Worm (Caenorhabditis elegans) whole organism, L1 larva: ENCODE results near the gene F15E6.5.

Source experiments
- C04F5.9 ChIP-seq: sonication (generic microtip); optimal IDR thresholded peaks from 2 replicates; lab custom pipeline; 2016; ENCODE audit warnings: missing genetic modification characterization, missing compliant biosample characterization
- C16A3.4 ChIP-seq: fragments of 150-350 bp; optimal IDR thresholded peaks from 2 replicates; lab custom pipeline; 2014; ENCODE audit warnings: missing biosample characterization, missing genetic modification characterization
- ama-1 ChIP-seq: fragments of 150-350 bp; optimal IDR thresholded peaks from 2 replicates; lab custom pipeline; 2014
- blmp-1 ChIP-seq: fragments of 150-350 bp; optimal IDR thresholded peaks from 2 replicates; lab custom pipeline; 2014; ENCODE audit warnings: missing biosample characterization, missing genetic modification characterization
- ces-1 ChIP-seq: fragments of 150-350 bp; optimal IDR thresholded peaks from 2 replicates; lab custom pipeline; 2014; ENCODE audit warnings: missing biosample characterization, missing genetic modification reagents, missing genetic modification characterization
- dsc-1 ChIP-seq: sonication (generic microtip); optimal IDR thresholded peaks from 2 replicates; lab custom pipeline; 2016; ENCODE audit warnings: mild to moderate bottlenecking, missing genetic modification characterization, missing compliant biosample characterization
- efl-1 ChIP-seq, 4 experiments: fragments of 150-350 bp; optimal IDR thresholded peaks in 3 of 4; peaks in 1 of 4; 1 replicate in 1 of 4; 2 replicates in 3 of 4; lab custom pipeline; 2014; ENCODE audit warnings: missing biosample characterization in 2 of 4, missing genetic modification characterization in 2 of 4, missing genetic modification reagents in 2 of 4
- efl-3 ChIP-seq: fragments of 200-800 bp; sonication (Bioruptor generic); optimal IDR thresholded peaks from 2 replicates; lab custom pipeline; 2018; ENCODE audit warnings: mild to moderate bottlenecking, missing genetic modification characterization, missing compliant biosample characterization
- egl-27 ChIP-seq, 2 experiments: fragments of 150-350 bp in 1 of 2; sonication (generic microtip); optimal IDR thresholded peaks; 3 replicates each; lab custom pipeline; 2017 to 2018; ENCODE audit warnings: missing biosample characterization in 2 of 2, missing genetic modification characterization in 2 of 2, missing genetic modification reagents in 2 of 2
- elt-3 ChIP-seq, 6 experiments: fragments of 150-350 bp in 1 of 6; sonication (generic microtip); optimal IDR thresholded peaks; 2 replicates each; lab custom pipeline; 2017 to 2018; ENCODE audit warnings: missing biosample characterization in 6 of 6, missing genetic modification characterization in 6 of 6, inconsistent platforms in 1 of 6
- fkh-8 ChIP-seq: sonication (generic microtip); optimal IDR thresholded peaks from 2 replicates; lab custom pipeline; 2016; ENCODE audit warnings: mild to moderate bottlenecking, missing genetic modification characterization, missing compliant biosample characterization
- fos-1 ChIP-seq: fragments of 150-350 bp; optimal IDR thresholded peaks from 2 replicates; lab custom pipeline; 2014; ENCODE audit warnings: missing biosample characterization, missing genetic modification characterization
- hpl-2 ChIP-seq: fragments of 150-350 bp; optimal IDR thresholded peaks from 2 replicates; lab custom pipeline; 2014; ENCODE audit warnings: missing biosample characterization, missing genetic modification reagents, missing genetic modification characterization
- lin-35 ChIP-seq, 2 experiments: fragments of 150-350 bp; optimal IDR thresholded peaks; 2 replicates each; lab custom pipeline; 2014; ENCODE audit warnings: missing biosample characterization in 2 of 2, missing genetic modification characterization in 2 of 2, missing genetic modification reagents in 2 of 2
- lin-39 ChIP-seq: fragments of 150-350 bp; optimal IDR thresholded peaks from 2 replicates; lab custom pipeline; 2014; ENCODE audit warnings: missing biosample characterization, missing genetic modification reagents, missing genetic modification characterization
- lir-3 ChIP-seq: sonication (generic microtip); optimal IDR thresholded peaks from 2 replicates; lab custom pipeline; 2016; ENCODE audit warnings: mild to moderate bottlenecking, missing genetic modification characterization, moderate library complexity, missing compliant biosample characterization; ENCODE audit not compliant: poor library complexity
- lsy-2 ChIP-seq, 2 experiments: fragments of 150-350 bp; optimal IDR thresholded peaks; 2 replicates each; lab custom pipeline; 2014; ENCODE audit warnings: missing biosample characterization in 2 of 2, missing genetic modification characterization in 2 of 2
- mab-9 ChIP-seq: fragments of 200-800 bp; sonication (Bioruptor generic); IDR thresholded peaks from 2 replicates; pipeline ENCODE4 v1.3.6; 2022; ENCODE audit warnings: missing genetic modification reagents, missing genetic modification characterization, missing compliant biosample characterization
- mdl-1 ChIP-seq, 2 experiments: fragments of 150-350 bp; optimal IDR thresholded peaks; 2 replicates each; lab custom pipeline; 2014 to 2017; ENCODE audit warnings: missing biosample characterization in 2 of 2, missing genetic modification characterization in 2 of 2, inconsistent platforms in 1 of 2
- mef-2 ChIP-seq: fragments of 150-350 bp; optimal IDR thresholded peaks from 2 replicates; lab custom pipeline; 2014; ENCODE audit warnings: missing biosample characterization, missing genetic modification characterization
- nhr-19 ChIP-seq: fragments of 200-800 bp; sonication (Bioruptor generic); conservative IDR thresholded peaks from 2 replicates; pipeline ENCODE4 v1.3.6; 2022; ENCODE audit warnings: missing genetic modification characterization, missing compliant biosample characterization
- nhr-20 ChIP-seq: sonication (generic microtip); optimal IDR thresholded peaks from 2 replicates; lab custom pipeline; 2016; ENCODE audit warnings: mild to moderate bottlenecking, missing genetic modification characterization, missing compliant biosample characterization
- nhr-237 ChIP-seq: fragments of 150-350 bp; optimal IDR thresholded peaks from 2 replicates; lab custom pipeline; 2014; ENCODE audit warnings: missing biosample characterization, missing genetic modification characterization
- nhr-71 ChIP-seq: sonication (generic microtip); optimal IDR thresholded peaks from 2 replicates; lab custom pipeline; 2016; ENCODE audit warnings: mild to moderate bottlenecking, missing genetic modification characterization, moderate library complexity, missing compliant biosample characterization
- nhr-76 ChIP-seq: sonication (generic microtip); optimal IDR thresholded peaks from 2 replicates; lab custom pipeline; 2017; ENCODE audit warnings: missing biosample characterization, missing genetic modification characterization
- nhr-77 ChIP-seq: fragments of 150-350 bp; optimal IDR thresholded peaks from 2 replicates; lab custom pipeline; 2014; ENCODE audit warnings: missing biosample characterization, missing genetic modification characterization
- nhr-84 ChIP-seq: sonication (generic microtip); optimal IDR thresholded peaks from 2 replicates; lab custom pipeline; 2017; ENCODE audit warnings: missing biosample characterization, missing genetic modification characterization
- nhr-85 ChIP-seq: sonication (generic microtip); peaks from one replicate; lab custom pipeline; 2016; ENCODE audit warnings: missing genetic modification characterization, inconsistent platforms, missing compliant biosample characterization
- nhr-90 ChIP-seq: sonication (generic microtip); optimal IDR thresholded peaks from 2 replicates; lab custom pipeline; 2016; ENCODE audit warnings: mild to moderate bottlenecking, missing genetic modification characterization, missing compliant biosample characterization; ENCODE audit not compliant: poor library complexity
- pag-3 ChIP-seq: sonication (generic microtip); optimal IDR thresholded peaks from 2 replicates; lab custom pipeline; 2017; ENCODE audit warnings: missing genetic modification characterization, mild to moderate bottlenecking, missing compliant biosample characterization, antibody characterized with exemption, borderline replicate concordance; ENCODE audit not compliant: insufficient read depth
- pax-3 ChIP-seq: fragments of 200-800 bp; sonication (Bioruptor generic); optimal IDR thresholded peaks from 2 replicates; lab custom pipeline; 2018; ENCODE audit warnings: mild to moderate bottlenecking, missing genetic modification characterization, moderate library complexity, missing compliant biosample characterization
- snu-23 ChIP-seq: sonication (generic microtip); optimal IDR thresholded peaks from 2 replicates; lab custom pipeline; 2016; ENCODE audit warnings: missing genetic modification characterization, missing compliant biosample characterization
- sox-4 ChIP-seq: sonication (generic microtip); optimal IDR thresholded peaks from 2 replicates; lab custom pipeline; 2016; ENCODE audit warnings: missing genetic modification characterization, missing compliant biosample characterization
- swsn-7 ChIP-seq: sonication (generic microtip); optimal IDR thresholded peaks from 2 replicates; lab custom pipeline; 2016; ENCODE audit warnings: missing genetic modification characterization, missing compliant biosample characterization
- tbx-2 ChIP-seq: sonication (generic microtip); optimal IDR thresholded peaks from 2 replicates; lab custom pipeline; 2016; ENCODE audit warnings: missing genetic modification characterization, missing compliant biosample characterization
- unc-130 ChIP-seq: fragments of 150-350 bp; optimal IDR thresholded peaks from 2 replicates; lab custom pipeline; 2017; ENCODE audit warnings: missing biosample characterization, missing genetic modification characterization, inconsistent platforms
- unc-30 ChIP-seq: sonication (generic microtip); optimal IDR thresholded peaks from 2 replicates; lab custom pipeline; 2017; ENCODE audit warnings: missing biosample characterization, missing genetic modification characterization
- unc-62 ChIP-seq: fragments of 150-350 bp; optimal IDR thresholded peaks from 2 replicates; lab custom pipeline; 2014; ENCODE audit warnings: missing biosample characterization, missing genetic modification reagents, missing genetic modification characterization
- unc-86 ChIP-seq: sonication (generic microtip); optimal IDR thresholded peaks from 2 replicates; lab custom pipeline; 2016; ENCODE audit warnings: missing genetic modification characterization, missing compliant biosample characterization
- xbp-1 ChIP-seq: sonication (generic microtip); optimal IDR thresholded peaks from 2 replicates; lab custom pipeline; 2016; ENCODE audit warnings: missing genetic modification characterization, missing compliant biosample characterization
- zip-4 ChIP-seq: fragments of 200-800 bp; sonication (Bioruptor generic); optimal IDR thresholded peaks from 2 replicates; lab custom pipeline; 2018; ENCODE audit warnings: mild to moderate bottlenecking, missing genetic modification characterization, moderate library complexity, missing compliant biosample characterization
- ztf-11 ChIP-seq, 2 experiments: sonication (generic microtip); optimal IDR thresholded peaks; 2 replicates each; lab custom pipeline; 2016 to 2017; ENCODE audit warnings: missing genetic modification characterization in 2 of 2, missing biosample characterization in 1 of 2, missing compliant biosample characterization in 1 of 2

F15E6.5 gene

DNA sequence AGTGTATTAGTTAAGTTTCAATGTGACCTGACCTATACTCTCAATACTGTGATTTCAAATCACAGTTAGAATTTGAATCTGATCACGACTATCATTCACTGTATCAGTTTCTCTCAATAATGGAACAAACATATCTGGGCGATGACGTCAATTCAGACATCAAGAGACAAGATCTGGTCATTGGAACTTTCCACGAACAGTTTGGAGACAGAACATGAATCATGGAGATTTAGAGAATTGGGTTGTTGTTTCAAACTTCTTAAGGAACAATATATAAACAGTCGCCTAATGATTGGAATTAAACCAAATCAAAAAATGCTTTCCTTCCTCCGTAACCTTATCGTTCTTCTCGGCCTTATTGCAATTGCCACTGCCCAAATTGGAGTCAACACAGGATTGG lies 1.8 kb downstream of the F15E6.5 start, which contains the start of gene F15E6.4:
Gene F15E6.4, plus strand, starts transcription at position 301 of the 400 bp plus-strand sequence.
- TF ChIP-seq unc-30 (tag; lab: Kevin White, UChicago) (no peak), zip-4 (no peak), mdl-1 (tag; optimal IDR thresholded peaks at IDR 0.05; lab: Kevin White, UChicago) (no peak), dsc-1 (tag; lab: Kevin White, UChicago) (no peak), nhr-71 (tag; lab: Kevin White, UChicago) (no peak)

DNA sequence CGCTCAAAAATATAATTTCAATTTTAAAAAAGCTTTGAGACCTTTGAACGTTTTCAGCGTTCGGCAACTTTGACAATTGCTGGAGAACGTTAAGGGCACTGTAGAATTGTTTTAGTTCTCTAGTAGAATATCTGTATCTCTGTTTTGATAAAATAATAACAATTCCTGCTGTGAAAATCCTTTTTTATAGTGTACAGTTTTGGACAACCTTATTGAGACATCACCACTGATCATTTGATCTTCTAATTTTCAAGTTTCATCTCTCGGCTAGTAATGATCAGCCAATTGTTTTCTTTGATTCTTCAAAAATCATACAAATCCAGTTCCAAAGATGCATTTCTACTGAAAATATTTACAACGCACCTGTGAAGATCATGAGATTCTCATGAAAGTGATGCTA lies 3.2 kb downstream of the F15E6.5 start, which contains the start of gene F15E6.10:
Gene F15E6.10, plus strand, starts transcription at position 301 of the 400 bp plus-strand sequence.
- TF ChIP-seq hpl-2 (GFP tag; lab: Kevin White, UChicago) = no peak
- TF ChIP-seq nhr-19 (GFP tag; lab: Robert Waterston, UW) = no peak
- TF ChIP-seq snu-23 = no peak
- no peak for TF ChIP-seq nhr-237
- no peak for TF ChIP-seq fos-1 (tag; lab: Kevin White, UChicago)
- no peak for TF ChIP-seq fkh-8 (tag; lab: Kevin White, UChicago)
- no peak for TF ChIP-seq ztf-11 (tag; optimal IDR thresholded peaks at IDR 0.05; lab: Kevin White, UChicago)
- TF ChIP-seq unc-62 (GFP tag; lab: Kevin White, UChicago) = no peak
- TF ChIP-seq sox-4 (tag; lab: Kevin White, UChicago) = no peak
- TF ChIP-seq egl-27 (tag; optimal IDR thresholded peaks at IDR 0.05; lab: Kevin White, UChicago) = no peak
- TF ChIP-seq mab-9 (GFP tag; lab: Robert Waterston, UW) = no peak
- TF ChIP-seq nhr-71 (tag; lab: Kevin White, UChicago) = no peak
- TF ChIP-seq lsy-2 (tag; optimal IDR thresholded peaks at IDR 0.05; lab: Kevin White, UChicago) = no peak

DNA sequence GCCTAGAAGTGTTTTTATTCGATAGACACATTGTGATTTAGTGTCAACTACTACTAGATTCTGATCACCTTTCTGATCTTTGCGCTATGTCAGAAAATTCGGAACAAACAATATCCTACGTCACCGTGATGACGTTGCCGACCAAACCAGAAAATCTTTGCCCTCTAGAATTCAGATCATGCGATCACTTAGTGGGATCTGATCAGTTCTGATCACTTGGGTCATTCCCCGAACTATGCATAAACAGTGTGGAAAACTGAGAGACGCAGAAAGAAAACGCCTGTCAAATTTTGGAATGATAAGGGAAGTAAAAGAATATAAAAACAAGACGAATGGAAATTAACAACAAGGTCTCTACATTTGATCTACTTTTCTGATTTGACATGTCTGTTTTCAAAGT lies 5.2 kb downstream of the F15E6.5 start, which contains the start of gene F15E6.3:
Gene F15E6.3, plus strand, starts transcription at position 344 of the 400 bp plus-strand sequence.
- TF ChIP-seq lin-39 (tag; lab: Kevin White, UChicago) = no peak
- no peak for TF ChIP-seq lir-3 (tag; lab: Kevin White, UChicago)
- peak; percentile 79 for TF ChIP-seq nhr-20 (tag; lab: Kevin White, UChicago)
- TF ChIP-seq C04F5.9 (tag; lab: Kevin White, UChicago) = no peak
- peak in 1 of 2 experiments; percentile 42 for TF ChIP-seq lsy-2 (tag; optimal IDR thresholded peaks at IDR 0.05; lab: Kevin White, UChicago)
- peak in 1 of 2 experiments; percentile 66 for TF ChIP-seq mdl-1 (tag; optimal IDR thresholded peaks at IDR 0.05; lab: Kevin White, UChicago)
- TF ChIP-seq xbp-1 (tag; lab: Kevin White, UChicago) = peak; percentile 32
- TF ChIP-seq nhr-237 = no peak
- TF ChIP-seq nhr-84 (tag; lab: Kevin White, UChicago) = no peak
- peak; percentile 70 for TF ChIP-seq nhr-71 (tag; lab: Kevin White, UChicago)
- peak in 1 of 2 experiments; percentile 60 for TF ChIP-seq lin-35 (GFP tag; optimal IDR thresholded peaks at IDR 0.05; lab: Kevin White, UChicago)
- TF ChIP-seq nhr-85 = peak; percentile 94
- no peak for TF ChIP-seq efl-1 (optimal IDR thresholded peaks at IDR 0.05; lab: Kevin White, UChicago)
- no peak for TF ChIP-seq efl-1 (GFP tag; optimal IDR thresholded peaks at IDR 0.05 in 1 of 2; lab: Kevin White, UChicago)
- TF ChIP-seq nhr-19 (GFP tag; lab: Robert Waterston, UW) = peak; percentile 40
- TF ChIP-seq nhr-90 = peak; percentile 24
- TF ChIP-seq unc-130 (tag; lab: Kevin White, UChicago) = peak; percentile 39
- no peak for TF ChIP-seq pag-3 (tag; lab: Kevin White, UChicago)
- TF ChIP-seq ces-1 (GFP tag; lab: Kevin White, UChicago) = no peak
- TF ChIP-seq swsn-7 = no peak
- peak; percentile 12 for TF ChIP-seq C16A3.4 (tag; lab: Kevin White, UChicago)
- TF ChIP-seq mef-2 = no peak
- no peak for TF ChIP-seq unc-86 (tag; lab: Kevin White, UChicago)
- no peak for TF ChIP-seq pax-3 (tag; lab: Kevin White, UChicago)
- peak; percentile 46 for TF ChIP-seq tbx-2 (tag; lab: Kevin White, UChicago)
- no peak for TF ChIP-seq nhr-77 (tag; lab: Kevin White, UChicago)
- no peak for TF ChIP-seq efl-3 (GFP tag; lab: Kevin White, UChicago)
- TF ChIP-seq nhr-76 (tag; lab: Kevin White, UChicago) = no peak
- no peak for TF ChIP-seq hpl-2 (GFP tag; lab: Kevin White, UChicago)
- peak; percentile 84 for TF ChIP-seq blmp-1
- peak in 4 of 6 experiments; percentile 57 to 97 (median 70) for TF ChIP-seq elt-3 (tag; optimal IDR thresholded peaks at IDR 0.05; lab: Kevin White, UChicago)
- no peak for TF ChIP-seq ama-1 (lab: Kevin White, UChicago)
